Fruit fly (Drosophila melanogaster): ENCODE data around the gene CG17931.

CG17931 gene

DNA sequence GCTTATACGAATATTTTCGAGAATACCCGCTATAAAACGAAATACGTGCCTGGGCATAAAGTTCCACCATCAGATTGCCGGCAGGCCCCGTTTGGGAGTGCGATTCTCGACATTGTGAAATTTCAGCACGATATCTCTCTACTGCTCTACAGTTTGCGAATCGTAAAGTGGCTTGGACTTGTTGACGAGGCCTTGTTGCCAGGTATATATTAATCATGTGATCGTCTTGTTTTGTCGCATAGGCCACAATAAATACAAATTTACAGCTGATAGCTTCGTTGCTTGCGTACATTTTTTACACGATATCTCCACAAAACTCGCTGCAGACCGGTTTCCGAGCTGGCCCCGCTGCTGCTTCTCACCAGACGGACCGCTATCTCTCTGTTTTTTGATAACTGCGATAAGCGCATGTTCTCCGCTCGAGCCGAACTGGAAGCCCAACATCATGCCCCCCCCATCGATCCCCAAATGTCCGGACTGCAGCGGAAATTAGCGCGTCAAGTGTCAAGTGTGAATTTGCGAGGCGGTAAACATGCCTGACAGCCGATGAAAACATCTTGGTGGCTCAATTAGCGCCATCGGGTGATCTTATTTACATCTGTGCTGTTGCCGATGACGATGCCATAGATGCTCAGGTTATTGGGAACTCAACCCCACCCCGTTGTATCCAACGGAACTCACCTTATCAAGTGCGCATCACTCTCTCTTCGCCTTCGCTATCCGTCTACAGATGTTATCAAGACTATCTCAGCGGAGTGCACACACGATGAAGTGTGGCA, 49.8 kb downstream of the CG17931 start (continued):
- TF ChIP-seq phol (tag; optimal IDR thresholded peaks at IDR 0.05) (peak; percentile 15), Dfd (GFP tag; optimal IDR thresholded peaks at IDR 0.05) (no peak), dimm (GFP tag; IDR thresholded peaks at IDR 0.05) (no peak), mld (GFP tag; IDR thresholded peaks at IDR 0.05; ENCODE audit: partially characterized antibody) (no peak), CG10321 (GFP tag; IDR thresholded peaks at IDR 0.05) (no peak), CG12071 (GFP tag; optimal IDR thresholded peaks at IDR 0.05) (no peak), hb (GFP tag; IDR thresholded peaks at IDR 0.05; ENCODE audit: partially characterized antibody) (no peak), cas (GFP tag; IDR thresholded peaks at IDR 0.05) (no peak), unpg (GFP tag; optimal IDR thresholded peaks at IDR 0.05) (no peak), amos (GFP tag; IDR thresholded peaks at IDR 0.05; ENCODE audit: partially characterized antibody) (no peak), CG18599 (GFP tag; optimal IDR thresholded peaks at IDR 0.05) (peak; percentile 33), CG4854 (GFP tag; optimal IDR thresholded peaks at IDR 0.05) (peak; percentile 18), CG11093 (GFP tag; IDR thresholded peaks at IDR 0.05) (no peak), Dip3 (GFP tag; optimal IDR thresholded peaks at IDR 0.05) (no peak), CG3065 (GFP tag; optimal IDR thresholded peaks at IDR 0.05) (no peak), CG17802 (tag; optimal IDR thresholded peaks at IDR 0.05) (no peak), CG15073 (GFP tag; optimal IDR thresholded peaks at IDR 0.05) (no peak), MESR4 (GFP tag; optimal IDR thresholded peaks at IDR 0.05) (no peak), CG14667 (GFP tag; IDR thresholded peaks at IDR 0.05) (no peak), CG6654 (GFP tag; optimal IDR thresholded peaks at IDR 0.05) (no peak), CG4328 (GFP tag; optimal IDR thresholded peaks at IDR 0.05) (no peak), CG10431 (GFP tag; optimal IDR thresholded peaks at IDR 0.05) (no peak), Trl (optimal IDR thresholded peaks at IDR 0.05) (no peak), Trl (GFP tag; optimal IDR thresholded peaks at IDR 0.05) (peak; percentile 11), CG1024 (GFP tag; IDR thresholded peaks at IDR 0.05) (no peak), CG11695 (GFP tag; IDR thresholded peaks at IDR 0.05) (0 out of 3 replicates have a peak, but pooled peaks have one; percentile 29), bcd (GFP tag; optimal IDR thresholded peaks at IDR 0.05) (peak; percentile 6), grn (GFP tag; optimal IDR thresholded peaks at IDR 0.05) (peak; percentile 70), tup (GFP tag; optimal IDR thresholded peaks at IDR 0.05) (no peak), Ets97D (GFP tag; optimal IDR thresholded peaks at IDR 0.05) (no peak), nau (GFP tag; optimal IDR thresholded peaks at IDR 0.05) (no peak), CG8924 (tag; optimal IDR thresholded peaks at IDR 0.05) (no peak), CG10959 (GFP tag; IDR thresholded peaks at IDR 0.05) (no peak)

dm6 chr3R:16308057-16308456, 51.2 kb downstream of the CG17931 start:
- TF ChIP-seq CG15696 (tag; optimal IDR thresholded peaks at IDR 0.05) (no peak), CG15479 (GFP tag; optimal IDR thresholded peaks at IDR 0.05) (peak; percentile 0), sd (tag; optimal IDR thresholded peaks at IDR 0.05) (peak; percentile 44), CG11504 (tag; optimal IDR thresholded peaks at IDR 0.05) (no peak), CG7963 (GFP tag; IDR thresholded peaks at IDR 0.05; ENCODE audit: partially characterized antibody) (no peak), inv (GFP tag; IDR thresholded peaks at IDR 0.05; ENCODE audit: partially characterized antibody) (no peak), Med (GFP tag) (peak; percentile 28), CG1832 (GFP tag; optimal IDR thresholded peaks at IDR 0.05) (no peak), Pdp1 (GFP tag; optimal IDR thresholded peaks at IDR 0.05) (peak in 1 of 2 experiments; percentile 54), CG10366 (GFP tag; IDR thresholded peaks at IDR 0.05) (no peak), Rfx (GFP tag; IDR thresholded peaks at IDR 0.05) (no peak), CG1233 (GFP tag; optimal IDR thresholded peaks at IDR 0.05) (no peak)
